Fruit fly (Drosophila melanogaster) whole organism, embryonic: ENCODE data around the gene Ns4.

Experiments used
- CG10321 ChIP-seq: fragments of 200-800 bp; sonication (Bioruptor generic); IDR thresholded peaks from 2 replicates; pipeline ENCODE4 v1.3.6; 2022; ENCODE audit warnings: missing biosample characterization, missing genetic modification characterization
- CG11696 ChIP-seq: fragments of 200-800 bp; sonication (Bioruptor generic); IDR thresholded peaks from 2 replicates; pipeline ENCODE4 v1.3.6; 2022; ENCODE audit warnings: missing biosample characterization, missing genetic modification characterization
- CG12155 ChIP-seq: fragments of 200-800 bp; sonication (Bioruptor generic); optimal IDR thresholded peaks from 3 replicates; lab custom pipeline; 2016; ENCODE audit warnings: missing biosample characterization, missing genetic modification characterization
- CG15011 ChIP-seq: fragments of 200-800 bp; sonication (Bioruptor generic); optimal IDR thresholded peaks from 3 replicates; lab custom pipeline; 2018; ENCODE audit warnings: missing biosample characterization, mild to moderate bottlenecking, missing genetic modification characterization
- Deaf1 ChIP-seq: fragments of 200-800 bp; optimal IDR thresholded peaks from 3 replicates; lab custom pipeline; 2019; ENCODE audit warnings: missing biosample characterization, mild to moderate bottlenecking, missing genetic modification characterization, moderate library complexity
- H2.0 ChIP-seq: fragments of 200-800 bp; sonication (Bioruptor generic); IDR thresholded peaks from 2 replicates; pipeline ENCODE4 v1.3.6; 2022; ENCODE audit warnings: missing biosample characterization, missing genetic modification characterization
- HLH4C ChIP-seq: fragments of 200-800 bp; sonication (Bioruptor generic); IDR thresholded peaks from 3 replicates; pipeline ENCODE4 v1.3.6; 2022; ENCODE audit warnings: missing biosample characterization, missing genetic modification characterization; ENCODE audit not compliant: partially characterized antibody
- HmgD ChIP-seq: fragments of 200-800 bp; sonication (Bioruptor generic); optimal IDR thresholded peaks from 3 replicates; lab custom pipeline; 2016; ENCODE audit warnings: missing biosample characterization, missing genetic modification characterization
- Hr51 ChIP-seq, 2 experiments: fragments of 200-800 bp; sonication (Bioruptor generic); optimal IDR thresholded peaks; 2 replicates in 1 of 2; 3 replicates in 1 of 2; lab custom pipeline; 2016 to 2018; ENCODE audit warnings: missing biosample characterization in 2 of 2, missing genetic modification characterization in 2 of 2, mild to moderate bottlenecking in 1 of 2, moderate library complexity in 1 of 2
- corto ChIP-seq: fragments of 200-800 bp; sonication (Bioruptor generic); optimal IDR thresholded peaks from 2 replicates; lab custom pipeline; 2016; ENCODE audit warnings: missing biosample characterization, mild to moderate bottlenecking, missing genetic modification characterization, moderate library complexity
- odd ChIP-seq: fragments of 200-800 bp; sonication (Bioruptor generic); optimal IDR thresholded peaks from 2 replicates; lab custom pipeline; 2017; ENCODE audit warnings: missing biosample characterization, mild to moderate bottlenecking, missing genetic modification characterization

- no peak for TF ChIP-seq HLH4C
- TF ChIP-seq CG10321 (GFP tag; lab: Robert Waterston, UW): no peak
- no peak for TF ChIP-seq HmgD (GFP tag; lab: Kevin White, UChicago)
- TF ChIP-seq CG11696 (GFP tag; lab: Robert Waterston, UW): no peak
- no peak for TF ChIP-seq CG15011
- TF ChIP-seq H2.0 (GFP tag; lab: Robert Waterston, UW): no peak
- no peak for TF ChIP-seq odd (GFP tag; lab: Kevin White, UChicago)
- TF ChIP-seq Hr51 (GFP tag; optimal IDR thresholded peaks at IDR 0.05; lab: Kevin White, UChicago): no peak
- peak; percentile 99 for TF ChIP-seq Deaf1 (tag; lab: Kevin White, UChicago)
- no peak for TF ChIP-seq corto (GFP tag; lab: Kevin White, UChicago)
- TF ChIP-seq CG12155 (GFP tag; lab: Kevin White, UChicago): no peak
These were observed 36.2 kb upstream of the Ns4 start for dm6 chr2L:20716077-20716476.
